Worm (Caenorhabditis elegans) whole organism, early embryonic: Measurements from ENCODE around the gene ZK1240.2.

Experiments used
- ama-1 ChIP-seq: fragments of 150-350 bp; optimal IDR thresholded peaks from 2 replicates; lab custom pipeline; 2014
- sea-1 ChIP-seq: fragments of 200-800 bp; sonication (Bioruptor generic); conservative IDR thresholded peaks from 2 replicates; pipeline ENCODE4 v1.3.6; 2022; ENCODE audit warnings: missing genetic modification characterization, missing compliant biosample characterization

DNA sequence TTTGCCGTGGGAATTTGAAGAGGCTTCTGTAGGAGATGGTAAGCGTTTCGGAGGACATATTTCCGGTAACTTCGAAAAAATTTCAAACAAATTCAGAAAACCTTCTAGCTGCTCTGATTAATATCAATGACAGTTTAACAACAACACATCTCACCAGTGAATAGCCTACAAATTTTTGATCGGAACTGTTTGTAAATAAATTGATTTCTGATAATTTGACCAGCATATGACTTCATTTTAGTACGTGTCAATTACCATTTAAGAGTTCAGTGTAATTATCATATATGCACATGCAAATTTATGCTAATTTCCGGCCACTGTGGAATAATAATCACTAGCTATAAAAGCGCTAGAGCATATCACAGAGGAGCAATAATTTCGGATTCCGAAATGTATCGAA, 1.8 kb downstream of the ZK1240.2 start, which contains the start of gene ZK1240.11:
- TF ChIP-seq ama-1 (lab: Kevin White, UChicago) (no peak), sea-1 (no peak)
